Fruit fly (Drosophila melanogaster) whole organism, pupa: ENCODE measurements around the gene Rpt2.

Experiments
- CG10348 ChIP-seq: fragments of 200-800 bp; sonication (Bioruptor generic); IDR thresholded peaks from 2 replicates; pipeline ENCODE4 v1.3.6; 2022; ENCODE audit warnings: missing biosample characterization, missing genetic modification characterization
- CG12605 ChIP-seq: fragments of 200-800 bp; sonication (Bioruptor generic); IDR thresholded peaks from 2 replicates; pipeline ENCODE4 v1.3.6; 2022; ENCODE audit warnings: missing biosample characterization, missing genetic modification characterization
- CG13204 ChIP-seq: fragments of 200-800 bp; sonication (Bioruptor generic); optimal IDR thresholded peaks from 2 replicates; lab custom pipeline; 2018; ENCODE audit warnings: missing biosample characterization, mild to moderate bottlenecking, missing genetic modification characterization, moderate library complexity
- CG14655 ChIP-seq: fragments of 200-800 bp; sonication (Bioruptor generic); optimal IDR thresholded peaks from 3 replicates; lab custom pipeline; 2017; ENCODE audit warnings: mild to moderate bottlenecking, missing biosample characterization, missing genetic modification reagents, missing genetic modification characterization
- CG15710 ChIP-seq: fragments of 200-800 bp; sonication (Bioruptor generic); optimal IDR thresholded peaks from 2 replicates; lab custom pipeline; 2018; ENCODE audit warnings: missing biosample characterization, mild to moderate bottlenecking, missing genetic modification characterization, moderate library complexity
- CG17806 ChIP-seq: fragments of 200-800 bp; sonication (Bioruptor generic); optimal IDR thresholded peaks from 2 replicates; lab custom pipeline; 2018; ENCODE audit warnings: missing biosample characterization, mild to moderate bottlenecking, missing genetic modification characterization, moderate library complexity
- CG32121 ChIP-seq: fragments of 200-800 bp; sonication (Bioruptor generic); IDR thresholded peaks from 2 replicates; pipeline ENCODE4 v1.3.6; 2022; ENCODE audit warnings: missing biosample characterization, missing genetic modification characterization
- CG34367 ChIP-seq: fragments of 200-800 bp; sonication (Bioruptor generic); optimal IDR thresholded peaks from 2 replicates; lab custom pipeline; 2018; ENCODE audit warnings: missing biosample characterization, mild to moderate bottlenecking, missing genetic modification characterization
- CG4496 ChIP-seq: fragments of 200-800 bp; sonication (Bioruptor generic); IDR thresholded peaks from 3 replicates; pipeline ENCODE4 v1.3.6; 2022; ENCODE audit warnings: missing biosample characterization, missing genetic modification characterization
- CG8159 ChIP-seq: fragments of 200-800 bp; sonication (Bioruptor generic); optimal IDR thresholded peaks from 3 replicates; lab custom pipeline; 2018; ENCODE audit warnings: missing biosample characterization, mild to moderate bottlenecking, missing genetic modification characterization, moderate library complexity
- CG8301 ChIP-seq: fragments of 200-800 bp; sonication (Bioruptor generic); optimal IDR thresholded peaks from 2 replicates; lab custom pipeline; 2018; ENCODE audit warnings: missing biosample characterization, mild to moderate bottlenecking, missing genetic modification characterization
- CG9948 ChIP-seq: fragments of 200-800 bp; sonication (Bioruptor generic); optimal IDR thresholded peaks from 2 replicates; lab custom pipeline; 2018; ENCODE audit warnings: missing biosample characterization, mild to moderate bottlenecking, missing genetic modification characterization, moderate library complexity
- D1 ChIP-seq: fragments of 200-800 bp; sonication (Bioruptor generic); optimal IDR thresholded peaks from 2 replicates; lab custom pipeline; 2018; ENCODE audit warnings: missing biosample characterization, mild to moderate bottlenecking, missing genetic modification characterization, moderate library complexity
- EcR ChIP-seq: fragments of 200-800 bp; sonication (Bioruptor generic); optimal IDR thresholded peaks from 3 replicates; lab custom pipeline; 2019; ENCODE audit warnings: missing biosample characterization, missing genetic modification characterization, mild to moderate bottlenecking, moderate library complexity, missing genetic modification reagents
- Ets98B ChIP-seq: fragments of 200-800 bp; sonication (Bioruptor generic); IDR thresholded peaks from 2 replicates; pipeline ENCODE4 v1.3.6; 2022; ENCODE audit warnings: missing biosample characterization, missing genetic modification characterization
- Pif1A ChIP-seq: fragments of 200-800 bp; sonication (Bioruptor generic); optimal IDR thresholded peaks from 3 replicates; lab custom pipeline; 2016; ENCODE audit warnings: missing biosample characterization, missing genetic modification characterization
- Pif1B ChIP-seq: fragments of 200-800 bp; sonication (Bioruptor generic); optimal IDR thresholded peaks from 3 replicates; lab custom pipeline; 2016; ENCODE audit warnings: missing biosample characterization, missing genetic modification characterization
- Snoo ChIP-seq: fragments of 200-800 bp; sonication (Bioruptor generic); optimal IDR thresholded peaks from 3 replicates; lab custom pipeline; 2017; ENCODE audit warnings: missing biosample characterization, mild to moderate bottlenecking, missing genetic modification characterization, inconsistent platforms
- fd96Ca ChIP-seq: fragments of 200-800 bp; sonication (Bioruptor generic); IDR thresholded peaks from 3 replicates; pipeline ENCODE4 v1.3.6; 2022; ENCODE audit warnings: missing biosample characterization, missing genetic modification characterization
- gl ChIP-seq: fragments of 200-800 bp; sonication (Bioruptor generic); optimal IDR thresholded peaks from 2 replicates; lab custom pipeline; 2018; ENCODE audit warnings: missing biosample characterization, mild to moderate bottlenecking, missing genetic modification characterization
- rn ChIP-seq: fragments of 200-800 bp; sonication (Bioruptor generic); IDR thresholded peaks from 2 replicates; pipeline ENCODE4 v1.3.6; 2022; ENCODE audit warnings: missing biosample characterization, missing genetic modification characterization

The Rpt2 gene

dm6 chr3R:23939921-23940839, 8.8 kb upstream of the Rpt2 start:
- TF ChIP-seq Pif1A (GFP tag; lab: Kevin White, UChicago) (peak; percentile 15), CG8301 (tag; lab: Kevin White, UChicago) (no peak), rn (no peak), CG14655 (peak; percentile 22), CG32121 (GFP tag; lab: Robert Waterston, UW) (peak; percentile 37; the same call in 1 of the 2 replicates), fd96Ca (GFP tag; lab: Robert Waterston, UW) (0 out of 3 replicates have a peak, but pooled peaks have one; percentile 49), CG4496 (GFP tag; lab: Robert Waterston, UW) (peak; percentile 60), Ets98B (GFP tag; lab: Robert Waterston, UW) (peak; percentile 65)

dm6 chr3R:23938564-23939122, 7.3 kb upstream of the Rpt2 start:
- TF ChIP-seq rn, result no peak
- no peak for TF ChIP-seq CG17806 (tag; lab: Kevin White, UChicago)
- no peak for TF ChIP-seq CG9948 (tag; lab: Kevin White, UChicago)
- TF ChIP-seq CG8159, result no peak
- no peak for TF ChIP-seq Pif1B
- no peak for TF ChIP-seq Pif1A (GFP tag; lab: Kevin White, UChicago)
- TF ChIP-seq D1 (tag; lab: Kevin White, UChicago), result no peak
- TF ChIP-seq fd96Ca (GFP tag; lab: Robert Waterston, UW), result no peak

- TF ChIP-seq Ets98B (GFP tag; lab: Robert Waterston, UW), result peak; percentile 99
- peak; percentile 95 for TF ChIP-seq Snoo (tag; lab: Kevin White, UChicago)
- peak; percentile 98 for TF ChIP-seq CG12605 (GFP tag; lab: Robert Waterston, UW)
- peak; percentile 91 for TF ChIP-seq CG9948 (tag; lab: Kevin White, UChicago)
- peak; percentile 98 for TF ChIP-seq CG14655
- peak; percentile 96 for TF ChIP-seq CG15710
- peak; percentile 98 for TF ChIP-seq EcR (GFP tag; lab: Kevin White, UChicago)
- TF ChIP-seq CG4496 (GFP tag; lab: Robert Waterston, UW), result peak; percentile 99
- TF ChIP-seq Pif1A (GFP tag; lab: Kevin White, UChicago), result peak; percentile 98
- TF ChIP-seq Pif1B, result peak; percentile 97
- peak; percentile 92 for TF ChIP-seq CG17806 (tag; lab: Kevin White, UChicago)
- TF ChIP-seq gl (tag; lab: Kevin White, UChicago), result peak; percentile 93
- peak; percentile 93 for TF ChIP-seq CG13204 (GFP tag; lab: Kevin White, UChicago)
- TF ChIP-seq rn, result peak; percentile 94
- TF ChIP-seq CG32121 (GFP tag; lab: Robert Waterston, UW), result peak; percentile 96
- TF ChIP-seq D1 (tag; lab: Kevin White, UChicago), result no peak
- TF ChIP-seq fd96Ca (GFP tag; lab: Robert Waterston, UW), result peak; percentile 99
- peak; percentile 83 for TF ChIP-seq CG10348
- peak; percentile 96 for TF ChIP-seq CG8159
- TF ChIP-seq CG34367 (tag; lab: Kevin White, UChicago), result peak; percentile 95
- TF ChIP-seq CG8301 (tag; lab: Kevin White, UChicago), result peak; percentile 96
These were observed 2.6 kb upstream of the Rpt2 start, which contains the start of gene CG5854 for dm6 chr3R:23933684-23934575. CG5854 (plus strand) TSS chr3R:23933912.

- TF ChIP-seq Pif1B, result no peak
- TF ChIP-seq D1 (tag; lab: Kevin White, UChicago), result no peak
- TF ChIP-seq CG4496 (GFP tag; lab: Robert Waterston, UW), result no peak
- TF ChIP-seq rn, result no peak
- TF ChIP-seq EcR (GFP tag; lab: Kevin White, UChicago), result no peak
- no peak for TF ChIP-seq CG15710
- TF ChIP-seq CG32121 (GFP tag; lab: Robert Waterston, UW), result no peak
- TF ChIP-seq, all 21 proteins: peak for 0
These were observed 2.0 kb upstream of the Rpt2 start, which contains the start of gene RpS19b for dm6 chr3R:23933430-23933683. RpS19b (minus strand) TSS chr3R:23933530.

- TF ChIP-seq Snoo (tag; lab: Kevin White, UChicago), result peak; percentile 4
- no peak for TF ChIP-seq D1 (tag; lab: Kevin White, UChicago)
These were observed 2.3 kb downstream of the Rpt2 start, which contains the start of the genes CG43998, CG43999 and CG31142 for dm6 chr3R:23928950-23929602. CG43998 (minus strand) TSS chr3R:23929000. CG43999 (minus strand) TSS chr3R:23929000. CG31142 (plus strand) TSS chr3R:23929243.
